Fruit fly (Drosophila melanogaster) whole organism, embryonic: ENCODE measurements around the gene CLS.

Experiments
- Atf-2 ChIP-seq: fragments of 200-800 bp; sonication (Bioruptor generic); optimal IDR thresholded peaks from 2 replicates; lab custom pipeline; 2016; ENCODE audit warnings: missing biosample characterization, missing genetic modification characterization
- Atf6 ChIP-seq: fragments of 200-800 bp; sonication (Bioruptor generic); IDR thresholded peaks from 2 replicates; pipeline ENCODE4 v1.3.6; 2022; ENCODE audit warnings: missing biosample characterization, missing genetic modification characterization
- Bteb2 ChIP-seq: fragments of 200-800 bp; sonication (Bioruptor generic); optimal IDR thresholded peaks from 2 replicates; lab custom pipeline; 2016; ENCODE audit warnings: missing biosample characterization, missing genetic modification characterization
- CG10462 ChIP-seq: fragments of 200-800 bp; sonication (Bioruptor generic); optimal IDR thresholded peaks from 2 replicates; lab custom pipeline; 2016; ENCODE audit warnings: missing biosample characterization, missing genetic modification characterization
- CG10979 ChIP-seq: fragments of 200-800 bp; sonication (Bioruptor generic); optimal IDR thresholded peaks from 2 replicates; lab custom pipeline; 2018; ENCODE audit warnings: missing biosample characterization, mild to moderate bottlenecking, missing genetic modification characterization, moderate library complexity
- CG11247 ChIP-seq: fragments of 200-800 bp; sonication (Bioruptor generic); IDR thresholded peaks from 2 replicates; pipeline ENCODE4 v1.3.6; 2022; ENCODE audit warnings: missing biosample characterization, missing genetic modification characterization
- CG1233 ChIP-seq: fragments of 200-800 bp; sonication (Bioruptor generic); optimal IDR thresholded peaks from 4 replicates; lab custom pipeline; 2018; ENCODE audit warnings: missing biosample characterization, mild to moderate bottlenecking, missing genetic modification characterization
- CG13123 ChIP-seq: fragments of 200-800 bp; sonication (Bioruptor generic); optimal IDR thresholded peaks from 2 replicates; lab custom pipeline; 2016; ENCODE audit warnings: missing biosample characterization, missing genetic modification characterization
- CG13775 ChIP-seq: fragments of 200-800 bp; sonication (Bioruptor generic); optimal IDR thresholded peaks from 3 replicates; lab custom pipeline; 2017; ENCODE audit warnings: missing biosample characterization, mild to moderate bottlenecking, missing genetic modification characterization
- CG14965 ChIP-seq: fragments of 200-800 bp; sonication (Bioruptor generic); optimal IDR thresholded peaks from 2 replicates; lab custom pipeline; 2016; ENCODE audit warnings: missing biosample characterization, missing genetic modification characterization, borderline replicate concordance
- CG15601 ChIP-seq: fragments of 200-800 bp; sonication (Bioruptor generic); optimal IDR thresholded peaks from 3 replicates; lab custom pipeline; 2019; ENCODE audit warnings: missing biosample characterization, mild to moderate bottlenecking, missing genetic modification characterization, moderate library complexity
- CG1602 ChIP-seq: fragments of 200-800 bp; sonication (Bioruptor generic); optimal IDR thresholded peaks from 3 replicates; lab custom pipeline; 2016; ENCODE audit warnings: missing biosample characterization, missing genetic modification characterization
- CG17385 ChIP-seq: fragments of 200-800 bp; sonication (Bioruptor generic); optimal IDR thresholded peaks from 3 replicates; lab custom pipeline; 2018; ENCODE audit warnings: missing biosample characterization, mild to moderate bottlenecking, missing genetic modification characterization
- CG2120 ChIP-seq: fragments of 200-800 bp; sonication (Bioruptor generic); optimal IDR thresholded peaks from 3 replicates; lab custom pipeline; 2016; ENCODE audit warnings: missing biosample characterization, missing genetic modification characterization
- CG30431 ChIP-seq: fragments of 200-800 bp; sonication (Bioruptor generic); optimal IDR thresholded peaks from 2 replicates; lab custom pipeline; 2017; ENCODE audit warnings: missing biosample characterization, missing genetic modification characterization
- CG32767 ChIP-seq: fragments of 200-800 bp; sonication (Bioruptor generic); IDR thresholded peaks from 2 replicates; pipeline ENCODE4 v1.3.6; 2022; ENCODE audit warnings: missing biosample characterization, missing genetic modification characterization
- CG3995 ChIP-seq: fragments of 200-800 bp; sonication (Bioruptor generic); optimal IDR thresholded peaks from 3 replicates; lab custom pipeline; 2016; ENCODE audit warnings: missing biosample characterization, missing genetic modification characterization
- CG7786 ChIP-seq: fragments of 200-800 bp; sonication (Bioruptor generic); optimal IDR thresholded peaks from 2 replicates; lab custom pipeline; 2016; ENCODE audit warnings: missing biosample characterization, missing genetic modification characterization
- CG8944 ChIP-seq: fragments of 200-800 bp; sonication (Bioruptor generic); optimal IDR thresholded peaks from 3 replicates; lab custom pipeline; 2016; ENCODE audit warnings: missing biosample characterization, missing genetic modification characterization
- CHES-1-like ChIP-seq: fragments of 200-800 bp; sonication (Bioruptor generic); optimal IDR thresholded peaks from 2 replicates; lab custom pipeline; 2016; ENCODE audit warnings: missing biosample characterization, missing genetic modification characterization
- Chrac-16 ChIP-seq: fragments of 200-800 bp; sonication (Bioruptor generic); optimal IDR thresholded peaks from 3 replicates; lab custom pipeline; 2016; ENCODE audit warnings: missing biosample characterization, missing genetic modification characterization
- Dbx ChIP-seq: fragments of 200-800 bp; sonication (Bioruptor generic); IDR thresholded peaks from 3 replicates; pipeline ENCODE4 v1.3.6; 2022; ENCODE audit warnings: missing biosample characterization, missing genetic modification characterization
- Dip2 ChIP-seq: fragments of 200-800 bp; sonication (Bioruptor generic); IDR thresholded peaks from 2 replicates; pipeline ENCODE4 v1.3.6; 2022; ENCODE audit warnings: missing biosample characterization, missing genetic modification characterization
- ERR ChIP-seq: fragments of 200-800 bp; sonication (Bioruptor generic); optimal IDR thresholded peaks from 2 replicates; lab custom pipeline; 2016; ENCODE audit warnings: missing biosample characterization, missing genetic modification characterization
- Ets65A ChIP-seq: fragments of 200-800 bp; sonication (Bioruptor generic); peaks from one replicate; lab custom pipeline; 2016; ENCODE audit warnings: missing biosample characterization, missing genetic modification characterization
- H15 ChIP-seq: fragments of 200-800 bp; sonication (Bioruptor generic); IDR thresholded peaks from 3 replicates; pipeline ENCODE4 v1.3.6; 2022; ENCODE audit warnings: missing biosample characterization, missing genetic modification characterization
- HLH54F ChIP-seq: fragments of 200-800 bp; sonication (Bioruptor generic); optimal IDR thresholded peaks from 3 replicates; lab custom pipeline; 2016; ENCODE audit warnings: missing biosample characterization, missing genetic modification characterization
- Hmr ChIP-seq: fragments of 200-800 bp; sonication (Bioruptor generic); optimal IDR thresholded peaks from 3 replicates; lab custom pipeline; 2017; ENCODE audit warnings: mild to moderate bottlenecking, missing biosample characterization, missing genetic modification reagents, missing genetic modification characterization
- Max ChIP-seq: fragments of 200-800 bp; sonication (Bioruptor generic); optimal IDR thresholded peaks from 2 replicates; lab custom pipeline; 2016; ENCODE audit warnings: missing biosample characterization, mild to moderate bottlenecking, missing genetic modification characterization
- Meics ChIP-seq: fragments of 200-800 bp; sonication (Bioruptor generic); optimal IDR thresholded peaks from 2 replicates; lab custom pipeline; 2017; ENCODE audit warnings: missing biosample characterization, mild to moderate bottlenecking, missing genetic modification characterization
- Oli ChIP-seq: fragments of 200-800 bp; sonication (Bioruptor generic); optimal IDR thresholded peaks from 2 replicates; lab custom pipeline; 2018; ENCODE audit warnings: missing biosample characterization, mild to moderate bottlenecking, missing genetic modification characterization, moderate library complexity
- Sox102F ChIP-seq: fragments of 200-800 bp; sonication (Bioruptor generic); optimal IDR thresholded peaks from 2 replicates; lab custom pipeline; 2018; ENCODE audit warnings: missing biosample characterization, mild to moderate bottlenecking, missing genetic modification characterization, moderate library complexity
- al ChIP-seq: fragments of 200-800 bp; sonication (Bioruptor generic); IDR thresholded peaks from 2 replicates; pipeline ENCODE4 v1.3.6; 2022; ENCODE audit warnings: missing biosample characterization, missing genetic modification characterization
- dm ChIP-seq: fragments of 200-800 bp; sonication (Bioruptor generic); optimal IDR thresholded peaks from 3 replicates; lab custom pipeline; 2016; ENCODE audit warnings: missing biosample characterization, missing genetic modification characterization
- dmrt99B ChIP-seq: fragments of 200-800 bp; sonication (Bioruptor generic); optimal IDR thresholded peaks from 2 replicates; lab custom pipeline; 2018; ENCODE audit warnings: missing biosample characterization, mild to moderate bottlenecking, missing genetic modification characterization, moderate library complexity
- en ChIP-seq: fragments of 200-800 bp; sonication (Bioruptor generic); optimal IDR thresholded peaks from 2 replicates; lab custom pipeline; 2016; ENCODE audit warnings: missing biosample characterization, missing genetic modification characterization
- fu2 ChIP-seq: fragments of 200-800 bp; sonication (Bioruptor generic); optimal IDR thresholded peaks from 2 replicates; lab custom pipeline; 2016; ENCODE audit warnings: missing biosample characterization, missing genetic modification characterization
- gsb ChIP-seq: fragments of 200-800 bp; sonication (Bioruptor generic); IDR thresholded peaks from 2 replicates; pipeline ENCODE4 v1.3.6; 2022; ENCODE audit warnings: missing biosample characterization, missing genetic modification characterization
- kah ChIP-seq: fragments of 200-800 bp; sonication (Bioruptor generic); optimal IDR thresholded peaks from 2 replicates; lab custom pipeline; 2018; ENCODE audit warnings: missing biosample characterization, mild to moderate bottlenecking, missing genetic modification characterization
- pzg ChIP-seq: fragments of 200-800 bp; sonication (Bioruptor generic); optimal IDR thresholded peaks from 3 replicates; lab custom pipeline; 2018; ENCODE audit warnings: missing biosample characterization, mild to moderate bottlenecking, missing genetic modification characterization, moderate library complexity
- slp2 ChIP-seq: fragments of 200-800 bp; sonication (Bioruptor generic); optimal IDR thresholded peaks from 2 replicates; lab custom pipeline; 2016; ENCODE audit warnings: missing biosample characterization, missing genetic modification characterization
- tll ChIP-seq, 2 experiments: fragments of 200-800 bp in 1 of 2; fragments of >200 bp in 1 of 2; sonication (Bioruptor generic) in 1 of 2; optimal IDR thresholded peaks; 2 replicates each; lab custom pipeline; 2017 to 2019; ENCODE audit warnings: missing biosample characterization in 2 of 2, missing genetic modification characterization in 2 of 2, mild to moderate bottlenecking in 1 of 2, moderate library complexity in 1 of 2
- vfl ChIP-seq: fragments of 200-800 bp; sonication (Bioruptor generic); optimal IDR thresholded peaks from 2 replicates; lab custom pipeline; 2016; ENCODE audit warnings: missing biosample characterization, missing genetic modification characterization
- zf30C ChIP-seq: fragments of 200-800 bp; sonication (Bioruptor generic); optimal IDR thresholded peaks from 3 replicates; lab custom pipeline; 2018; ENCODE audit warnings: missing biosample characterization, mild to moderate bottlenecking, missing genetic modification characterization

Gene CLS

dm6 chr3R:25647577-25648257, 39.5 kb downstream of the CLS start (continued):
- peak; percentile 37 for TF ChIP-seq CG10979
- no peak for TF ChIP-seq Sox102F (GFP tag; lab: Kevin White, UChicago)
- TF ChIP-seq CG3995 (GFP tag; lab: Kevin White, UChicago), result no peak
- no peak for TF ChIP-seq fu2 (GFP tag; lab: Kevin White, UChicago)
- TF ChIP-seq H15 (GFP tag; lab: Robert Waterston, UW), result no peak
- no peak for TF ChIP-seq CG13775 (GFP tag; lab: Kevin White, UChicago)
- TF ChIP-seq dm, result peak; percentile 19
- no peak for TF ChIP-seq dmrt99B
- no peak for TF ChIP-seq zf30C (GFP tag; lab: Kevin White, UChicago)
- TF ChIP-seq Ets65A (GFP tag; lab: Kevin White, UChicago), result peak; percentile 88
- TF ChIP-seq pzg (GFP tag; lab: Kevin White, UChicago), result peak; percentile 20
- no peak for TF ChIP-seq Bteb2 (GFP tag; lab: Kevin White, UChicago)
- TF ChIP-seq vfl (GFP tag; lab: Kevin White, UChicago), result no peak
- peak; percentile 16 for TF ChIP-seq Hmr (GFP tag; lab: Kevin White, UChicago)
- TF ChIP-seq tll (GFP tag; optimal IDR thresholded peaks at IDR 0.05; lab: Kevin White, UChicago), result no peak
- peak; percentile 26; the same call in 1 of the 2 replicates for TF ChIP-seq CG11247 (GFP tag; lab: Robert Waterston, UW)
- no peak for TF ChIP-seq Max
- no peak for TF ChIP-seq kah (GFP tag; lab: Kevin White, UChicago)
- no peak for TF ChIP-seq CG13123
- no peak for TF ChIP-seq slp2 (GFP tag; lab: Kevin White, UChicago)
- peak; percentile 37 for TF ChIP-seq CG1233
- no peak for TF ChIP-seq gsb
- TF ChIP-seq CG17385 (GFP tag; lab: Kevin White, UChicago), result peak; percentile 6
- no peak for TF ChIP-seq CHES-1-like (GFP tag; lab: Kevin White, UChicago)
- TF ChIP-seq CG15601 (tag; lab: Kevin White, UChicago), result peak; percentile 13
- no peak for TF ChIP-seq CG2120
- no peak for TF ChIP-seq en (GFP tag; lab: Kevin White, UChicago)
- no peak for TF ChIP-seq CG8944
- TF ChIP-seq al (GFP tag; lab: Robert Waterston, UW), result no peak
- TF ChIP-seq CG30431, result no peak
- peak; percentile 49; the same call in 1 of the 3 replicates for TF ChIP-seq Dbx (GFP tag; lab: Robert Waterston, UW)
- no peak for TF ChIP-seq Atf-2 (GFP tag; lab: Kevin White, UChicago)
- TF ChIP-seq Dip2 (GFP tag; lab: Robert Waterston, UW), result no peak
- TF ChIP-seq CG1602 (GFP tag; lab: Kevin White, UChicago), result no peak
- TF ChIP-seq Oli (tag; lab: Kevin White, UChicago), result no peak
- TF ChIP-seq CG10462, result no peak
- no peak for TF ChIP-seq Chrac-16 (GFP tag; lab: Kevin White, UChicago)
- TF ChIP-seq Atf6, result 0 out of 2 replicates have a peak, but pooled peaks have one; percentile 9
- TF ChIP-seq CG7786 (GFP tag; lab: Kevin White, UChicago), result no peak
- peak; percentile 70 for TF ChIP-seq CG32767
- TF ChIP-seq HLH54F, result no peak
- no peak for TF ChIP-seq ERR (GFP tag; lab: Kevin White, UChicago)
- no peak for TF ChIP-seq CG14965 (GFP tag; lab: Kevin White, UChicago)
- no peak for TF ChIP-seq Meics (GFP tag; lab: Kevin White, UChicago)
